Worm (Caenorhabditis elegans): ENCODE measurements around the gene ssp-33.

- TF ChIP-seq unc-62 (GFP tag; optimal IDR thresholded peaks at IDR 0.05) (no peak), pqm-1 (tag; optimal IDR thresholded peaks at IDR 0.05) (no peak), ztf-4 (tag; optimal IDR thresholded peaks at IDR 0.05) (no peak)
Observed at ce11 chrV:14715608-14716007, 4.4 kb downstream of the ssp-33 start, which contains the start of gene R08A2.2.
